Fruit fly (Drosophila melanogaster) S2 (cell line): ENCODE data around the gene YL-1.

ENCODE experiments used
- CG8478 ChIP-seq: fragments of >200 bp; optimal IDR thresholded peaks from 2 replicates; lab custom pipeline; 2018
- CTCF ChIP-seq, 2 experiments: fragments of >200 bp; optimal IDR thresholded peaks; 2 replicates each; lab custom pipeline; 2018

DNA sequence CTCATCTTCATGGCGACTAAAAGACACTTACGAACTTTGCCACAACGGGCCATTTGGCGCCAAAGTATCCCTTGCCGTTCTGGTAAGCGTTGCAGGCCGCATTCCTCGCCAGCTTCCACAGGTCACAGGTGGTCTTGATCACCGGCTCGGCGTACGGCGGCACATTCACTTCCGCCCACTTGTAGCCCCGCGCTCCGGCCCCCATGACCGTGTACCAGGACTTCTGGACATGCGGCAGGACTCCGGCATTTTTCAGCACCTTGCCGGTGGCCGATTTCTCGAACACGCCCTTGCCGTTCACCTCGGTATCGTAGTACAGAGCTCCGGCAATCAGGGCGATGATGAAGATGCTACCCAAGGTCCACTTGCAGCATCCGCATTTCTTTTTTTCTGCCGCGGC lies 4.3 kb upstream of the YL-1 start:
- TF ChIP-seq CTCF (optimal IDR thresholded peaks at IDR 0.05; lab: Kevin White, UChicago): no peak
- no peak for TF ChIP-seq CG8478
